Fruit fly (Drosophila melanogaster) whole organism, embryonic: ENCODE measurements around the gene CG34301.
A peak's percentile ranks its signal among the peaks of the same experiment; 100 is the strongest.

ENCODE experiments used
- Antp ChIP-seq: fragments of 200-800 bp; sonication (Bioruptor generic); optimal IDR thresholded peaks from 3 replicates; lab custom pipeline; 2016; ENCODE audit warnings: missing biosample characterization, missing genetic modification characterization
- CG10209 ChIP-seq: fragments of 200-800 bp; sonication (Bioruptor generic); optimal IDR thresholded peaks from 3 replicates; lab custom pipeline; 2017; ENCODE audit warnings: missing biosample characterization, mild to moderate bottlenecking, missing genetic modification characterization, missing genetic modification reagents
- CG10366 ChIP-seq: fragments of 200-800 bp; sonication (Bioruptor generic); IDR thresholded peaks from 2 replicates; pipeline ENCODE4 v1.3.6; 2022; ENCODE audit warnings: missing biosample characterization, missing genetic modification characterization
- CG13123 ChIP-seq: fragments of 200-800 bp; sonication (Bioruptor generic); optimal IDR thresholded peaks from 2 replicates; lab custom pipeline; 2016; ENCODE audit warnings: missing biosample characterization, missing genetic modification characterization
- CG13424 ChIP-seq: fragments of 200-800 bp; sonication (Bioruptor generic); optimal IDR thresholded peaks from 2 replicates; lab custom pipeline; 2019; ENCODE audit warnings: missing biosample characterization, mild to moderate bottlenecking, missing genetic modification characterization, moderate library complexity
- CG14667 ChIP-seq: fragments of 200-800 bp; sonication (Bioruptor generic); IDR thresholded peaks from 2 replicates; pipeline ENCODE4 v1.3.6; 2022; ENCODE audit warnings: missing biosample characterization, missing genetic modification characterization
- CG15479 ChIP-seq: fragments of 200-800 bp; sonication (Bioruptor generic); optimal IDR thresholded peaks from 3 replicates; lab custom pipeline; 2019; ENCODE audit warnings: missing biosample characterization, mild to moderate bottlenecking, missing genetic modification characterization, moderate library complexity
- CG1647 ChIP-seq: fragments of 200-800 bp; sonication (Bioruptor generic); optimal IDR thresholded peaks from 3 replicates; lab custom pipeline; 2016; ENCODE audit warnings: missing biosample characterization, missing genetic modification characterization
- CG17568 ChIP-seq: fragments of 200-800 bp; sonication (Bioruptor generic); optimal IDR thresholded peaks from 2 replicates; lab custom pipeline; 2018; ENCODE audit warnings: missing biosample characterization, mild to moderate bottlenecking, missing genetic modification characterization, moderate library complexity
- CG2712 ChIP-seq: fragments of 200-800 bp; optimal IDR thresholded peaks from 3 replicates; lab custom pipeline; 2019; ENCODE audit warnings: missing biosample characterization, mild to moderate bottlenecking, missing genetic modification characterization, moderate library complexity
- CG31441 ChIP-seq: fragments of 200-800 bp; sonication (Bioruptor generic); IDR thresholded peaks from 2 replicates; pipeline ENCODE4 v1.3.6; 2022; ENCODE audit warnings: missing biosample characterization, missing genetic modification characterization
- CG3281 ChIP-seq: fragments of 200-800 bp; sonication (Bioruptor generic); optimal IDR thresholded peaks from 3 replicates; lab custom pipeline; 2017; ENCODE audit warnings: missing biosample characterization, mild to moderate bottlenecking, missing genetic modification characterization
- CG3407 ChIP-seq: fragments of 200-800 bp; sonication (Bioruptor generic); optimal IDR thresholded peaks from 2 replicates; lab custom pipeline; 2018; ENCODE audit warnings: missing biosample characterization, mild to moderate bottlenecking, missing genetic modification characterization
- CG3995 ChIP-seq: fragments of 200-800 bp; sonication (Bioruptor generic); optimal IDR thresholded peaks from 3 replicates; lab custom pipeline; 2016; ENCODE audit warnings: missing biosample characterization, missing genetic modification characterization
- CG42726 ChIP-seq: fragments of 200-800 bp; sonication (Bioruptor generic); IDR thresholded peaks from 2 replicates; pipeline ENCODE4 v1.3.6; 2022; ENCODE audit warnings: missing biosample characterization, missing genetic modification characterization; ENCODE audit not compliant: partially characterized antibody
- CG43689 ChIP-seq: fragments of 200-800 bp; sonication (Bioruptor generic); IDR thresholded peaks from 2 replicates; pipeline ENCODE4 v1.3.6; 2022; ENCODE audit warnings: missing biosample characterization, missing genetic modification characterization
- CG6689 ChIP-seq: fragments of 200-800 bp; sonication (Bioruptor generic); IDR thresholded peaks from 2 replicates; pipeline ENCODE4 v1.3.6; 2022; ENCODE audit warnings: missing biosample characterization, missing genetic modification characterization
- CG9727 ChIP-seq: fragments of 200-800 bp; sonication (Bioruptor generic); optimal IDR thresholded peaks from 3 replicates; lab custom pipeline; 2017; ENCODE audit warnings: missing biosample characterization, mild to moderate bottlenecking, missing genetic modification characterization
- E2f1 ChIP-seq: fragments of 200-800 bp; sonication (Bioruptor generic); IDR thresholded peaks from 2 replicates; pipeline ENCODE4 v1.3.6; 2022; ENCODE audit warnings: missing biosample characterization, missing genetic modification characterization
- H15 ChIP-seq: fragments of 200-800 bp; sonication (Bioruptor generic); IDR thresholded peaks from 3 replicates; pipeline ENCODE4 v1.3.6; 2022; ENCODE audit warnings: missing biosample characterization, missing genetic modification characterization
- HmgD ChIP-seq: fragments of 200-800 bp; sonication (Bioruptor generic); optimal IDR thresholded peaks from 3 replicates; lab custom pipeline; 2016; ENCODE audit warnings: missing biosample characterization, missing genetic modification characterization
- Hr78 ChIP-seq, 2 experiments: fragments of 200-800 bp in 1 of 2; fragments of >200 bp in 1 of 2; sonication (Bioruptor generic) in 1 of 2; optimal IDR thresholded peaks; 2 replicates each; lab custom pipeline; 2017 to 2019; ENCODE audit warnings: missing biosample characterization in 2 of 2, missing genetic modification characterization in 2 of 2, mild to moderate bottlenecking in 1 of 2, moderate library complexity in 1 of 2
- Hsf ChIP-seq: fragments of 200-800 bp; sonication (Bioruptor generic); optimal IDR thresholded peaks from 3 replicates; lab custom pipeline; 2016; ENCODE audit warnings: missing biosample characterization, missing genetic modification characterization
- Lim3 ChIP-seq: fragments of 200-800 bp; sonication (Bioruptor generic); IDR thresholded peaks from 2 replicates; pipeline ENCODE4 v1.3.6; 2022; ENCODE audit warnings: missing biosample characterization, missing genetic modification characterization
- Med ChIP-seq: fragments of 200-800 bp; sonication (Bioruptor generic); peaks from one replicate; lab custom pipeline; 2016; ENCODE audit warnings: missing biosample characterization, missing genetic modification characterization, mild to moderate bottlenecking, inconsistent platforms, moderate library complexity
- Myb ChIP-seq: fragments of 200-800 bp; sonication (Bioruptor generic); optimal IDR thresholded peaks from 2 replicates; lab custom pipeline; 2016; ENCODE audit warnings: missing biosample characterization, missing genetic modification characterization
- NC2β ChIP-seq: fragments of 200-800 bp; sonication (Bioruptor generic); optimal IDR thresholded peaks from 2 replicates; lab custom pipeline; 2016; ENCODE audit warnings: missing biosample characterization, missing genetic modification characterization
- Ptx1 ChIP-seq: fragments of 200-800 bp; sonication (Bioruptor generic); IDR thresholded peaks from 2 replicates; pipeline ENCODE4 v1.3.6; 2022; ENCODE audit warnings: missing biosample characterization, missing genetic modification characterization
- Six4 ChIP-seq: fragments of 200-800 bp; sonication (Bioruptor generic); optimal IDR thresholded peaks from 2 replicates; lab custom pipeline; 2016; ENCODE audit warnings: missing biosample characterization, missing genetic modification characterization
- Usf ChIP-seq: fragments of 200-800 bp; sonication (Bioruptor generic); optimal IDR thresholded peaks from 2 replicates; lab custom pipeline; 2017; ENCODE audit warnings: missing genotype, missing biosample characterization, missing genetic modification characterization
- Xrp1 ChIP-seq: fragments of 200-800 bp; sonication (Bioruptor generic); IDR thresholded peaks from 2 replicates; pipeline ENCODE4 v1.3.6; 2022; ENCODE audit warnings: missing biosample characterization, missing genetic modification characterization
- bab2 ChIP-seq: fragments of 200-800 bp; sonication (Bioruptor generic); optimal IDR thresholded peaks from 2 replicates; lab custom pipeline; 2016; ENCODE audit warnings: missing biosample characterization, missing genetic modification characterization
- bbx ChIP-seq: fragments of 200-800 bp; sonication (Bioruptor generic); IDR thresholded peaks from 2 replicates; pipeline ENCODE4 v1.3.6; 2022; ENCODE audit warnings: missing biosample characterization, missing genetic modification characterization; ENCODE audit not compliant: partially characterized antibody
- bsh ChIP-seq, 2 experiments: fragments of 200-800 bp; sonication (Bioruptor generic); optimal IDR thresholded peaks; 2 replicates each; lab custom pipeline; 2017 to 2018; ENCODE audit warnings: mild to moderate bottlenecking in 2 of 2, missing biosample characterization in 2 of 2, missing genetic modification characterization in 2 of 2, moderate library complexity in 1 of 2
- dpn ChIP-seq, 2 experiments: fragments of 200-800 bp; sonication (Bioruptor generic); optimal IDR thresholded peaks; 3 replicates each; lab custom pipeline; 2016; ENCODE audit warnings: missing biosample characterization in 2 of 2, missing genetic modification characterization in 2 of 2
- fd64A ChIP-seq: fragments of 200-800 bp; sonication (Bioruptor generic); optimal IDR thresholded peaks from 3 replicates; lab custom pipeline; 2018; ENCODE audit warnings: missing biosample characterization, mild to moderate bottlenecking, missing genetic modification characterization
- h ChIP-seq: fragments of >200 bp; optimal IDR thresholded peaks from 2 replicates; lab custom pipeline; 2017
- ham ChIP-seq: fragments of 200-800 bp; sonication (Bioruptor generic); IDR thresholded peaks from 2 replicates; pipeline ENCODE4 v1.3.6; 2022; ENCODE audit warnings: missing biosample characterization, missing genetic modification characterization
- jing ChIP-seq: fragments of 200-800 bp; sonication (Bioruptor generic); optimal IDR thresholded peaks from 2 replicates; lab custom pipeline; 2018; ENCODE audit warnings: missing biosample characterization, mild to moderate bottlenecking, missing genetic modification characterization
- lab ChIP-seq: fragments of 200-800 bp; sonication (Bioruptor generic); optimal IDR thresholded peaks from 3 replicates; lab custom pipeline; 2017; ENCODE audit warnings: missing biosample characterization, missing genetic modification characterization, mild to moderate bottlenecking, moderate library complexity, missing genetic modification reagents
- nom ChIP-seq: fragments of 200-800 bp; sonication (Bioruptor generic); optimal IDR thresholded peaks from 2 replicates; lab custom pipeline; 2017; ENCODE audit warnings: missing biosample characterization, missing genetic modification characterization, mild to moderate bottlenecking, moderate library complexity, missing genetic modification reagents
- prd ChIP-seq, 3 experiments: fragments of >200 bp in 2 of 3; fragments of 200-800 bp in 1 of 3; sonication (Bioruptor generic) in 1 of 3; optimal IDR thresholded peaks in 2 of 3; IDR thresholded peaks in 1 of 3; 2 replicates in 2 of 3; 3 replicates in 1 of 3; pipeline versions ENCODE4 v1.3.6 to Lab custom; 2017 to 2022; ENCODE audit warnings: missing biosample characterization in 1 of 3, missing genetic modification characterization in 1 of 3
- repo ChIP-seq: fragments of 200-800 bp; sonication (Bioruptor generic); optimal IDR thresholded peaks from 2 replicates; lab custom pipeline; 2016; ENCODE audit warnings: missing biosample characterization, missing genetic modification characterization
- seq ChIP-seq: fragments of 200-800 bp; sonication (Bioruptor generic); IDR thresholded peaks from 2 replicates; pipeline ENCODE4 v1.3.6; 2022; ENCODE audit warnings: missing biosample characterization, missing genetic modification characterization
- sisA ChIP-seq: fragments of 200-800 bp; sonication (Bioruptor generic); IDR thresholded peaks from 2 replicates; pipeline ENCODE4 v1.3.6; 2022; ENCODE audit warnings: missing biosample characterization, missing genetic modification characterization
- slp2 ChIP-seq: fragments of 200-800 bp; sonication (Bioruptor generic); optimal IDR thresholded peaks from 2 replicates; lab custom pipeline; 2016; ENCODE audit warnings: missing biosample characterization, missing genetic modification characterization
- toy ChIP-seq: fragments of 200-800 bp; sonication (Bioruptor generic); IDR thresholded peaks from 2 replicates; pipeline ENCODE4 v1.3.6; 2022; ENCODE audit warnings: missing biosample characterization, missing genetic modification characterization
- vnd ChIP-seq: fragments of 200-800 bp; sonication (Bioruptor generic); IDR thresholded peaks from 3 replicates; pipeline ENCODE4 v1.3.6; 2022; ENCODE audit warnings: missing biosample characterization, missing genetic modification characterization; ENCODE audit not compliant: partially characterized antibody
- vvl ChIP-seq: fragments of 200-800 bp; sonication (Bioruptor generic); IDR thresholded peaks from 2 replicates; pipeline ENCODE4 v1.3.6; 2022; ENCODE audit warnings: missing biosample characterization, missing genetic modification characterization

CG34301 gene

dm6 chr3R:8812342-8812966, 39.2 kb downstream of the CG34301 start (continued):
- no peak for TF ChIP-seq Lim3 (GFP tag; lab: Robert Waterston, UW)
- TF ChIP-seq toy (GFP tag; lab: Robert Waterston, UW): peak; percentile 41; the same call in 1 of the 2 replicates
- TF ChIP-seq repo (GFP tag; lab: Kevin White, UChicago): no peak
- no peak for TF ChIP-seq NC2β (GFP tag; lab: Kevin White, UChicago)
- TF ChIP-seq Med: peak; percentile 87
- TF ChIP-seq CG14667 (GFP tag; lab: Robert Waterston, UW): 0 out of 2 replicates have a peak, but pooled peaks have one; percentile 28
- TF ChIP-seq CG1647 (GFP tag; lab: Kevin White, UChicago): peak; percentile 18
- TF ChIP-seq CG10366 (GFP tag; lab: Robert Waterston, UW): peak; percentile 63
- no peak for TF ChIP-seq CG3407
- TF ChIP-seq CG2712: peak; percentile 44
- TF ChIP-seq CG10209 (GFP tag; lab: Kevin White, UChicago): no peak
- peak; percentile 43 to 44 for TF ChIP-seq dpn (GFP tag; optimal IDR thresholded peaks at IDR 0.05; lab: Kevin White, UChicago)
- TF ChIP-seq Ptx1 (GFP tag; lab: Robert Waterston, UW): peak; percentile 71
- no peak for TF ChIP-seq ham (GFP tag; lab: Robert Waterston, UW)
- TF ChIP-seq fd64A: no peak
- TF ChIP-seq h (lab: Kevin White, UChicago): no peak
- no peak for TF ChIP-seq CG43689 (GFP tag; lab: Robert Waterston, UW)
- peak; percentile 36 for TF ChIP-seq Antp (GFP tag; lab: Kevin White, UChicago)
- TF ChIP-seq CG13123 (GFP tag; lab: Kevin White, UChicago): no peak
- peak in 1 of 2 experiments; percentile 36 for TF ChIP-seq Hr78 (GFP tag; optimal IDR thresholded peaks at IDR 0.05; lab: Kevin White, UChicago)
- peak; percentile 28 for TF ChIP-seq CG17568 (GFP tag; lab: Kevin White, UChicago)
- peak; percentile 77 for TF ChIP-seq Xrp1
- peak; percentile 18 for TF ChIP-seq Myb
- TF ChIP-seq H15 (GFP tag; lab: Robert Waterston, UW): peak; percentile 46; the same call in 1 of the 3 replicates
- peak; percentile 27 for TF ChIP-seq jing (GFP tag; lab: Kevin White, UChicago)
- TF ChIP-seq vvl (GFP tag; lab: Robert Waterston, UW): peak; percentile 83
- peak; percentile 14 for TF ChIP-seq Six4 (GFP tag; lab: Kevin White, UChicago)
- peak; percentile 16 for TF ChIP-seq CG13424 (tag; lab: Kevin White, UChicago)
- no peak; the same call in 1 of the 2 replicates for TF ChIP-seq bbx (GFP tag; lab: Robert Waterston, UW)
- TF ChIP-seq bsh (GFP tag; optimal IDR thresholded peaks at IDR 0.05; lab: Kevin White, UChicago): peak; percentile 40 to 64
- peak; percentile 36 for TF ChIP-seq CG9727 (GFP tag; lab: Kevin White, UChicago)
- no peak for TF ChIP-seq lab (GFP tag; lab: Kevin White, UChicago)
- peak; percentile 17 for TF ChIP-seq slp2
- TF ChIP-seq HmgD (GFP tag; lab: Kevin White, UChicago): peak; percentile 31
- TF ChIP-seq Hsf (GFP tag; lab: Kevin White, UChicago): peak; percentile 54
- peak; percentile 49; the same call in 1 of the 2 replicates for TF ChIP-seq E2f1
- TF ChIP-seq sisA (GFP tag; lab: Robert Waterston, UW): peak; percentile 61
- no peak for TF ChIP-seq CG3281 (GFP tag; lab: Kevin White, UChicago)
- peak; percentile 39; the same call in 1 of the 2 replicates for TF ChIP-seq CG31441
- TF ChIP-seq CG15479 (GFP tag; lab: Kevin White, UChicago): no peak
- peak; percentile 75 for TF ChIP-seq seq (GFP tag; lab: Robert Waterston, UW)
- peak; percentile 56 for TF ChIP-seq bab2 (GFP tag; lab: Kevin White, UChicago)
- peak; percentile 73 for TF ChIP-seq CG6689
- TF ChIP-seq CG3995 (GFP tag; lab: Kevin White, UChicago): no peak
- TF ChIP-seq CG42726 (GFP tag; lab: Robert Waterston, UW): no peak
- no peak for TF ChIP-seq vnd (GFP tag; lab: Robert Waterston, UW)
- no peak for TF ChIP-seq prd (optimal IDR thresholded peaks at IDR 0.05; lab: Kevin White, UChicago)
- TF ChIP-seq prd (GFP tag; IDR thresholded peaks at IDR 0.05; lab: Robert Waterston, UW): peak; percentile 75
- TF ChIP-seq nom (GFP tag; lab: Kevin White, UChicago): peak; percentile 40
- TF ChIP-seq Usf (GFP tag; lab: Kevin White, UChicago): no peak
